Fruit fly (Drosophila melanogaster) whole organism, embryonic: ENCODE measurements around the gene Atg8b.

Experiments used
- ATbp ChIP-seq: fragments of 200-800 bp; sonication (Bioruptor generic); optimal IDR thresholded peaks from 2 replicates; lab custom pipeline; 2017; ENCODE audit warnings: missing biosample characterization, mild to moderate bottlenecking, missing genetic modification characterization, missing genetic modification reagents
- Asciz ChIP-seq: fragments of 200-800 bp; sonication (Bioruptor generic); optimal IDR thresholded peaks from 2 replicates; lab custom pipeline; 2017; ENCODE audit warnings: missing biosample characterization, mild to moderate bottlenecking, missing genetic modification characterization, missing genetic modification reagents
- CG10209 ChIP-seq: fragments of 200-800 bp; sonication (Bioruptor generic); optimal IDR thresholded peaks from 3 replicates; lab custom pipeline; 2017; ENCODE audit warnings: missing biosample characterization, mild to moderate bottlenecking, missing genetic modification characterization, missing genetic modification reagents
- CG10274 ChIP-seq: fragments of 200-800 bp; sonication (Bioruptor generic); optimal IDR thresholded peaks from 3 replicates; lab custom pipeline; 2017; ENCODE audit warnings: missing biosample characterization, mild to moderate bottlenecking, missing genetic modification characterization
- CG10366 ChIP-seq: fragments of 200-800 bp; sonication (Bioruptor generic); IDR thresholded peaks from 2 replicates; pipeline ENCODE4 v1.3.6; 2022; ENCODE audit warnings: missing biosample characterization, missing genetic modification characterization
- CG11696 ChIP-seq: fragments of 200-800 bp; sonication (Bioruptor generic); IDR thresholded peaks from 2 replicates; pipeline ENCODE4 v1.3.6; 2022; ENCODE audit warnings: missing biosample characterization, missing genetic modification characterization
- CG12071 ChIP-seq: fragments of 200-800 bp; sonication (Bioruptor generic); optimal IDR thresholded peaks from 3 replicates; lab custom pipeline; 2018; ENCODE audit warnings: missing biosample characterization, mild to moderate bottlenecking, missing genetic modification characterization
- CG12236 ChIP-seq: fragments of 200-800 bp; sonication (Bioruptor generic); optimal IDR thresholded peaks from 2 replicates; lab custom pipeline; 2016; ENCODE audit warnings: missing biosample characterization, missing genetic modification characterization
- CG12299 ChIP-seq: fragments of 200-800 bp; sonication (Bioruptor generic); optimal IDR thresholded peaks from 2 replicates; lab custom pipeline; 2018; ENCODE audit warnings: missing biosample characterization, mild to moderate bottlenecking, missing genetic modification characterization
- CG12659 ChIP-seq: fragments of 200-800 bp; sonication (Bioruptor generic); optimal IDR thresholded peaks from 3 replicates; lab custom pipeline; 2017; ENCODE audit warnings: mild to moderate bottlenecking, missing biosample characterization, missing genetic modification reagents, missing genetic modification characterization
- CG13775 ChIP-seq: fragments of 200-800 bp; sonication (Bioruptor generic); optimal IDR thresholded peaks from 3 replicates; lab custom pipeline; 2017; ENCODE audit warnings: missing biosample characterization, mild to moderate bottlenecking, missing genetic modification characterization
- CG1602 ChIP-seq: fragments of 200-800 bp; sonication (Bioruptor generic); optimal IDR thresholded peaks from 3 replicates; lab custom pipeline; 2016; ENCODE audit warnings: missing biosample characterization, missing genetic modification characterization
- CG17568 ChIP-seq: fragments of 200-800 bp; sonication (Bioruptor generic); optimal IDR thresholded peaks from 2 replicates; lab custom pipeline; 2018; ENCODE audit warnings: missing biosample characterization, mild to moderate bottlenecking, missing genetic modification characterization, moderate library complexity
- CG32767 ChIP-seq: fragments of 200-800 bp; sonication (Bioruptor generic); IDR thresholded peaks from 2 replicates; pipeline ENCODE4 v1.3.6; 2022; ENCODE audit warnings: missing biosample characterization, missing genetic modification characterization
- CG33557 ChIP-seq: fragments of 200-800 bp; sonication (Bioruptor generic); optimal IDR thresholded peaks from 2 replicates; lab custom pipeline; 2019; ENCODE audit warnings: missing biosample characterization, mild to moderate bottlenecking, missing genetic modification characterization, moderate library complexity
- CG4328 ChIP-seq: fragments of 200-800 bp; sonication (Bioruptor generic); optimal IDR thresholded peaks from 3 replicates; lab custom pipeline; 2017; ENCODE audit warnings: missing biosample characterization, missing genetic modification reagents, missing genetic modification characterization
- CG6813 ChIP-seq: fragments of 200-800 bp; sonication (Bioruptor generic); optimal IDR thresholded peaks from 2 replicates; lab custom pipeline; 2017; ENCODE audit warnings: missing biosample characterization, missing genetic modification characterization, mild to moderate bottlenecking, moderate library complexity, missing genetic modification reagents
- CG7839 ChIP-seq: fragments of 200-800 bp; sonication (Bioruptor generic); optimal IDR thresholded peaks from 3 replicates; lab custom pipeline; 2018; ENCODE audit warnings: missing biosample characterization, mild to moderate bottlenecking, missing genetic modification characterization, moderate library complexity
- CG8388 ChIP-seq: fragments of 200-800 bp; sonication (Bioruptor generic); optimal IDR thresholded peaks from 2 replicates; lab custom pipeline; 2019; ENCODE audit warnings: missing biosample characterization, mild to moderate bottlenecking, missing genetic modification characterization, moderate library complexity
- CG8765 ChIP-seq: fragments of 200-800 bp; sonication (Bioruptor generic); IDR thresholded peaks from 2 replicates; pipeline ENCODE4 v1.3.6; 2022; ENCODE audit warnings: missing biosample characterization, missing genetic modification characterization
- Dfd ChIP-seq, 2 experiments: fragments of >200 bp; optimal IDR thresholded peaks; 2 replicates each; lab custom pipeline; 2017; ENCODE audit warnings: missing biosample characterization in 2 of 2, missing genetic modification characterization in 2 of 2
- E2f1 ChIP-seq: fragments of 200-800 bp; sonication (Bioruptor generic); IDR thresholded peaks from 2 replicates; pipeline ENCODE4 v1.3.6; 2022; ENCODE audit warnings: missing biosample characterization, missing genetic modification characterization
- ERR ChIP-seq: fragments of 200-800 bp; sonication (Bioruptor generic); optimal IDR thresholded peaks from 2 replicates; lab custom pipeline; 2016; ENCODE audit warnings: missing biosample characterization, missing genetic modification characterization
- HLH4C ChIP-seq: fragments of 200-800 bp; sonication (Bioruptor generic); IDR thresholded peaks from 3 replicates; pipeline ENCODE4 v1.3.6; 2022; ENCODE audit warnings: missing biosample characterization, missing genetic modification characterization; ENCODE audit not compliant: partially characterized antibody
- Lpt ChIP-seq: fragments of >200 bp; optimal IDR thresholded peaks from 2 replicates; lab custom pipeline; 2018; ENCODE audit warnings: missing biosample characterization, missing genetic modification characterization
- NC2β ChIP-seq: fragments of 200-800 bp; sonication (Bioruptor generic); optimal IDR thresholded peaks from 2 replicates; lab custom pipeline; 2016; ENCODE audit warnings: missing biosample characterization, missing genetic modification characterization
- Opbp ChIP-seq: fragments of 200-800 bp; sonication (Bioruptor generic); IDR thresholded peaks from 3 replicates; pipeline ENCODE4 v1.3.6; 2022; ENCODE audit warnings: missing biosample characterization, missing genetic modification characterization; ENCODE audit not compliant: partially characterized antibody
- Sry-β ChIP-seq: fragments of 200-800 bp; sonication (Bioruptor generic); optimal IDR thresholded peaks from 2 replicates; lab custom pipeline; 2018; ENCODE audit warnings: missing biosample characterization, mild to moderate bottlenecking, missing genetic modification characterization, moderate library complexity
- Ssrp ChIP-seq: fragments of 200-800 bp; sonication (Bioruptor generic); optimal IDR thresholded peaks from 2 replicates; lab custom pipeline; 2018; ENCODE audit warnings: missing biosample characterization, mild to moderate bottlenecking, missing genetic modification characterization, moderate library complexity
- Usf ChIP-seq: fragments of 200-800 bp; sonication (Bioruptor generic); optimal IDR thresholded peaks from 2 replicates; lab custom pipeline; 2017; ENCODE audit warnings: missing genotype, missing biosample characterization, missing genetic modification characterization
- al ChIP-seq: fragments of 200-800 bp; sonication (Bioruptor generic); IDR thresholded peaks from 2 replicates; pipeline ENCODE4 v1.3.6; 2022; ENCODE audit warnings: missing biosample characterization, missing genetic modification characterization
- aop ChIP-seq: fragments of 200-800 bp; sonication (Bioruptor generic); IDR thresholded peaks from 2 replicates; pipeline ENCODE4 v1.3.6; 2022; ENCODE audit warnings: missing biosample characterization, missing genetic modification characterization
- ap ChIP-seq: fragments of 200-800 bp; sonication (Bioruptor generic); IDR thresholded peaks from 2 replicates; pipeline ENCODE4 v1.3.6; 2022; ENCODE audit warnings: missing biosample characterization, missing genetic modification characterization
- ato ChIP-seq: fragments of 200-800 bp; sonication (Bioruptor generic); IDR thresholded peaks from 2 replicates; pipeline ENCODE4 v1.3.6; 2022; ENCODE audit warnings: missing biosample characterization, missing genetic modification characterization; ENCODE audit not compliant: partially characterized antibody
- bab2 ChIP-seq: fragments of 200-800 bp; sonication (Bioruptor generic); optimal IDR thresholded peaks from 2 replicates; lab custom pipeline; 2016; ENCODE audit warnings: missing biosample characterization, missing genetic modification characterization
- bowl ChIP-seq: fragments of 200-800 bp; sonication (Bioruptor generic); IDR thresholded peaks from 2 replicates; pipeline ENCODE4 v1.3.6; 2022; ENCODE audit warnings: missing biosample characterization, missing genetic modification characterization
- dmrt11E ChIP-seq: fragments of 200-800 bp; sonication (Bioruptor generic); optimal IDR thresholded peaks from 3 replicates; lab custom pipeline; 2018; ENCODE audit warnings: missing biosample characterization, mild to moderate bottlenecking, missing genetic modification characterization, moderate library complexity
- fd102C ChIP-seq: fragments of 200-800 bp; sonication (Bioruptor generic); optimal IDR thresholded peaks from 2 replicates; lab custom pipeline; 2018; ENCODE audit warnings: missing biosample characterization, mild to moderate bottlenecking, missing genetic modification characterization, moderate library complexity
- gt ChIP-seq: fragments of 200-800 bp; sonication (Bioruptor generic); IDR thresholded peaks from 2 replicates; pipeline ENCODE4 v1.3.6; 2022; ENCODE audit warnings: missing biosample characterization, missing genetic modification characterization
- jigr1 ChIP-seq: fragments of 200-800 bp; sonication (Bioruptor generic); IDR thresholded peaks from 3 replicates; pipeline ENCODE4 v1.3.6; 2022; ENCODE audit warnings: missing biosample characterization, missing genetic modification characterization
- kah ChIP-seq: fragments of 200-800 bp; sonication (Bioruptor generic); optimal IDR thresholded peaks from 2 replicates; lab custom pipeline; 2018; ENCODE audit warnings: missing biosample characterization, mild to moderate bottlenecking, missing genetic modification characterization
- kni ChIP-seq: fragments of 200-800 bp; sonication (Bioruptor generic); optimal IDR thresholded peaks from 3 replicates; lab custom pipeline; 2017; ENCODE audit warnings: mild to moderate bottlenecking, missing biosample characterization, missing genetic modification reagents, missing genetic modification characterization
- nerfin-2 ChIP-seq: fragments of 200-800 bp; sonication (Bioruptor generic); IDR thresholded peaks from 2 replicates; pipeline ENCODE4 v1.3.6; 2022; ENCODE audit warnings: missing biosample characterization, missing genetic modification characterization; ENCODE audit not compliant: partially characterized antibody
- pros ChIP-seq: fragments of 200-800 bp; sonication (Bioruptor generic); optimal IDR thresholded peaks from 3 replicates; lab custom pipeline; 2019; ENCODE audit warnings: missing biosample characterization, mild to moderate bottlenecking, missing genetic modification characterization, moderate library complexity
- psq ChIP-seq: fragments of 200-800 bp; sonication (Bioruptor generic); optimal IDR thresholded peaks from 2 replicates; lab custom pipeline; 2017; ENCODE audit warnings: missing biosample characterization, missing genetic modification characterization
- ranshi ChIP-seq: fragments of 200-800 bp; sonication (Bioruptor generic); IDR thresholded peaks from 2 replicates; pipeline ENCODE4 v1.3.6; 2022; ENCODE audit warnings: missing biosample characterization, missing genetic modification characterization
- rib ChIP-seq: fragments of 200-800 bp; sonication (Bioruptor generic); IDR thresholded peaks from 2 replicates; pipeline ENCODE4 v1.3.6; 2022; ENCODE audit warnings: missing biosample characterization, missing genetic modification characterization
- seq ChIP-seq: fragments of 200-800 bp; sonication (Bioruptor generic); IDR thresholded peaks from 2 replicates; pipeline ENCODE4 v1.3.6; 2022; ENCODE audit warnings: missing biosample characterization, missing genetic modification characterization
- slbo ChIP-seq: fragments of 200-800 bp; sonication (Bioruptor generic); IDR thresholded peaks from 2 replicates; pipeline ENCODE4 v1.3.6; 2022; ENCODE audit warnings: missing biosample characterization, missing genetic modification characterization
- ssp ChIP-seq: fragments of 200-800 bp; sonication (Bioruptor generic); IDR thresholded peaks from 2 replicates; pipeline ENCODE4 v1.3.6; 2022; ENCODE audit warnings: missing biosample characterization, missing genetic modification characterization

The Atg8b gene

DNA sequence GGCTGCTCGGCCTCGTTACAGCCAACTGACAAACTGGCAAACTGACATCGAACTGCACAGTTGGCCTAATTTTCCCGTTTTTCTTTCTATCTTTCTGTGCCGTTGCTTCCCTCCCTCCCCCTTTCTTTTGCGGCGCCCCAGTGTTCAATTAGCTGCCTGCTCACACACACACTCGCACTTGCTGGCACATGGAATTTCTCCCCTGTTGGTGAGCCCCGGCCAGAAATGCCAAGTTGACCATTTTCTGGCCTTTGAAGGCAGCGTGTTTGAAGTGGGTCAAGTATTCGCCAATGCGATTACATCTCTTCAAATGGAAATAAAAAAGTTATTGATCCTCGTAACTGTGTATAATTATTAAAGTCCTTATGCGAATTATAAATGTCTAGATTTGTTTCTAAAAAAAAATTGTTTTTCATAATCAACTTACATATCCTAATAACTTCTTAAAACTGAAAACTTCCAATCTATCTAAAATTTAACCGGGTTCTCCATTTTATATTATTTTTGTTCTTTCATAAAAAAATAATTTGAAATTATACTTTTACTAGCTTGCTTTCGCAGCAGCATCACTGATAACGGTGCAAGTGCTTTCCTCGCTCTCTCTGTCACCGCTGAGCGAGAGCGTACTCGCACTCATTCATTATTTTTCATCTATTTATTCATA, 44.1 kb downstream of the Atg8b start (continued):
- TF ChIP-seq aop: no peak
- TF ChIP-seq CG17568 (GFP tag; lab: Kevin White, UChicago): no peak
- TF ChIP-seq rib (GFP tag; lab: Robert Waterston, UW): no peak; the same call in 1 of the 2 replicates
- TF ChIP-seq CG8765 (GFP tag; lab: Robert Waterston, UW): no peak
- TF ChIP-seq slbo (GFP tag; lab: Robert Waterston, UW): no peak
- no peak for TF ChIP-seq CG12236
- no peak for TF ChIP-seq seq (GFP tag; lab: Robert Waterston, UW)
- TF ChIP-seq Asciz: peak; percentile 57
- TF ChIP-seq HLH4C (GFP tag; lab: Robert Waterston, UW): no peak
- TF ChIP-seq psq (GFP tag; lab: Kevin White, UChicago): no peak
- no peak for TF ChIP-seq Lpt (GFP tag; lab: Kevin White, UChicago)
- peak; percentile 63 for TF ChIP-seq Ssrp (tag; lab: Kevin White, UChicago)
- TF ChIP-seq ranshi (GFP tag; lab: Robert Waterston, UW): no peak
- peak; percentile 50 for TF ChIP-seq CG7839 (tag; lab: Kevin White, UChicago)
- TF ChIP-seq dmrt11E (tag; lab: Kevin White, UChicago): peak; percentile 44
- no peak for TF ChIP-seq fd102C (GFP tag; lab: Kevin White, UChicago)
- TF ChIP-seq kni (GFP tag; lab: Kevin White, UChicago): peak; percentile 62
- peak; percentile 30 for TF ChIP-seq pros (GFP tag; lab: Kevin White, UChicago)
- TF ChIP-seq nerfin-2 (GFP tag; lab: Robert Waterston, UW): no peak
- no peak for TF ChIP-seq CG4328
- no peak for TF ChIP-seq CG10274
- TF ChIP-seq CG12299 (tag; lab: Kevin White, UChicago): no peak
- no peak for TF ChIP-seq Opbp
- no peak for TF ChIP-seq E2f1 (GFP tag; lab: Robert Waterston, UW)
- TF ChIP-seq jigr1 (GFP tag; lab: Robert Waterston, UW): no peak
- no peak for TF ChIP-seq CG32767
- no peak for TF ChIP-seq Dfd (GFP tag; optimal IDR thresholded peaks at IDR 0.05; lab: Kevin White, UChicago)
- peak; percentile 38 for TF ChIP-seq CG10209 (GFP tag; lab: Kevin White, UChicago)
- peak; percentile 17 for TF ChIP-seq CG6813
- TF ChIP-seq CG1602 (GFP tag; lab: Kevin White, UChicago): no peak
- TF ChIP-seq NC2β (GFP tag; lab: Kevin White, UChicago): no peak
- TF ChIP-seq ato (GFP tag; lab: Robert Waterston, UW): no peak
- peak; percentile 97 for TF ChIP-seq Sry-β (GFP tag; lab: Kevin White, UChicago)
- peak; percentile 21 for TF ChIP-seq CG13775 (GFP tag; lab: Kevin White, UChicago)
- no peak for TF ChIP-seq ERR
- TF ChIP-seq CG33557 (GFP tag; lab: Kevin White, UChicago): peak; percentile 17
- peak; percentile 46 for TF ChIP-seq ATbp (GFP tag; lab: Kevin White, UChicago)
- no peak for TF ChIP-seq ap (GFP tag; lab: Robert Waterston, UW)
- TF ChIP-seq bowl (GFP tag; lab: Robert Waterston, UW): no peak
- TF ChIP-seq CG11696 (GFP tag; lab: Robert Waterston, UW): no peak
- no peak for TF ChIP-seq ssp (GFP tag; lab: Robert Waterston, UW)
- TF ChIP-seq kah (GFP tag; lab: Kevin White, UChicago): no peak
- no peak for TF ChIP-seq al (GFP tag; lab: Robert Waterston, UW)
- TF ChIP-seq CG8388 (GFP tag; lab: Kevin White, UChicago): peak; percentile 52
- TF ChIP-seq bab2: no peak
- TF ChIP-seq Usf: no peak
- peak; percentile 43 for TF ChIP-seq CG12659 (GFP tag; lab: Kevin White, UChicago)
- TF ChIP-seq CG10366: no peak
- TF ChIP-seq gt (GFP tag; lab: Robert Waterston, UW): no peak
- TF ChIP-seq CG12071 (GFP tag; lab: Kevin White, UChicago): no peak
